Worm (Caenorhabditis elegans): ENCODE results near the gene F40F12.9.

- TF ChIP-seq ama-1 (optimal IDR thresholded peaks at IDR 0.05) (no peak), snpc-4 (tag; optimal IDR thresholded peaks at IDR 0.05) (no peak), elt-3 (tag; optimal IDR thresholded peaks at IDR 0.05) (no peak), ztf-11 (tag; optimal IDR thresholded peaks at IDR 0.05) (no peak), mdl-1 (tag; optimal IDR thresholded peaks at IDR 0.05) (no peak), aly-2 (tag; optimal IDR thresholded peaks at IDR 0.05) (no peak), nhr-6 (tag; optimal IDR thresholded peaks at IDR 0.05) (no peak), nhr-10 (tag; optimal IDR thresholded peaks at IDR 0.05) (no peak), alr-1 (tag; optimal IDR thresholded peaks at IDR 0.05) (no peak), elt-1 (tag; optimal IDR thresholded peaks at IDR 0.05) (no peak), nhr-25 (tag; optimal IDR thresholded peaks at IDR 0.05) (no peak), lin-39 (tag; optimal IDR thresholded peaks at IDR 0.05) (no peak)
Measured at ce11 chrIII:9929525-9929924, 18.4 kb downstream of the F40F12.9 start.

All from whole organism, L2 larva.